Worm (Caenorhabditis elegans) whole organism, L1 larva: ENCODE measurements around the gene C08F8.6.

Experiments used
- C04F5.9 ChIP-seq: sonication (generic microtip); optimal IDR thresholded peaks from 2 replicates; lab custom pipeline; 2016; ENCODE audit warnings: missing genetic modification characterization, missing compliant biosample characterization
- lin-39 ChIP-seq: fragments of 150-350 bp; optimal IDR thresholded peaks from 2 replicates; lab custom pipeline; 2014; ENCODE audit warnings: missing biosample characterization, missing genetic modification reagents, missing genetic modification characterization
- nhr-76 ChIP-seq: sonication (generic microtip); optimal IDR thresholded peaks from 2 replicates; lab custom pipeline; 2017; ENCODE audit warnings: missing biosample characterization, missing genetic modification characterization
- skn-1 ChIP-seq: fragments of 150-350 bp; optimal IDR thresholded peaks from 2 replicates; lab custom pipeline; 2014; ENCODE audit warnings: missing biosample characterization, missing genetic modification characterization
- ztf-11 ChIP-seq, 2 experiments: sonication (generic microtip); optimal IDR thresholded peaks; 2 replicates each; lab custom pipeline; 2016 to 2017; ENCODE audit warnings: missing genetic modification characterization in 2 of 2, missing biosample characterization in 1 of 2, missing compliant biosample characterization in 1 of 2

DNA sequence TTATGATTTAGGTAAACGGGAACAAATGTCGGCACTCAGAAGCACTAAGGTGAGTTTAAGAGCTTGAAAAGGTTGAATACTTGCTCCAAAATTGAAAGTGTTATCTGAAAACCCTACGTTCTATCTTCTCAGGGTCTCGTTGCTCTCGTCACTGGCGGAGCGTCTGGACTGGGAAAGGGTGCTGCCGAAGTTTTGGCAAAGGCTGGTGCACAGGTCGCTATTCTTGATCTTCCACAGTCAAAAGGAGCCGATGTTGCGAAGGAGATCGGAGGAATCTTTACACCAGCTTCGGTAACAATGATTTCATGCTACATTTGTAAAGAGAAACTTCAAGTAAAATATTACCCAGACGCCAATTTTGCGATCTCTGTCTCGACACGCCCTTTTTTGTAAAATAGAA is 33.5 kb downstream of the C08F8.6 start, which contains the start of gene ard-1:
- no peak for TF ChIP-seq lin-39 (tag; lab: Kevin White, UChicago)
- TF ChIP-seq ztf-11 (tag; optimal IDR thresholded peaks at IDR 0.05; lab: Kevin White, UChicago), result no peak
- TF ChIP-seq C04F5.9, result no peak
- no peak for TF ChIP-seq nhr-76 (tag; lab: Kevin White, UChicago)
- TF ChIP-seq skn-1 (tag; lab: Kevin White, UChicago), result no peak
